Worm (Caenorhabditis elegans): ENCODE data around the gene C50D2.7.

- no peak for TF ChIP-seq hlh-11 (tag; optimal IDR thresholded peaks at IDR 0.05)
- no peak for TF ChIP-seq egl-27 (tag; optimal IDR thresholded peaks at IDR 0.05)
- no peak for TF ChIP-seq tra-1 (GFP tag; IDR thresholded peaks at IDR 0.05)
- no peak for TF ChIP-seq ama-1 (optimal IDR thresholded peaks at IDR 0.05)
- TF ChIP-seq daf-8 (GFP tag; IDR thresholded peaks at IDR 0.05), result no peak
- no peak for TF ChIP-seq unc-39 (tag; optimal IDR thresholded peaks at IDR 0.05)
- TF ChIP-seq nhr-28 (tag; optimal IDR thresholded peaks at IDR 0.05), result no peak
Observed at ce11 chrII:135166-135565, 40.1 kb upstream of the C50D2.7 start, which contains the start of gene K10B4.1.
